Fruit fly (Drosophila melanogaster): Measurements from ENCODE around the gene CG4186.
A peak's percentile ranks its signal among the peaks of the same experiment; 100 is the strongest.

Gene CG4186

DNA sequence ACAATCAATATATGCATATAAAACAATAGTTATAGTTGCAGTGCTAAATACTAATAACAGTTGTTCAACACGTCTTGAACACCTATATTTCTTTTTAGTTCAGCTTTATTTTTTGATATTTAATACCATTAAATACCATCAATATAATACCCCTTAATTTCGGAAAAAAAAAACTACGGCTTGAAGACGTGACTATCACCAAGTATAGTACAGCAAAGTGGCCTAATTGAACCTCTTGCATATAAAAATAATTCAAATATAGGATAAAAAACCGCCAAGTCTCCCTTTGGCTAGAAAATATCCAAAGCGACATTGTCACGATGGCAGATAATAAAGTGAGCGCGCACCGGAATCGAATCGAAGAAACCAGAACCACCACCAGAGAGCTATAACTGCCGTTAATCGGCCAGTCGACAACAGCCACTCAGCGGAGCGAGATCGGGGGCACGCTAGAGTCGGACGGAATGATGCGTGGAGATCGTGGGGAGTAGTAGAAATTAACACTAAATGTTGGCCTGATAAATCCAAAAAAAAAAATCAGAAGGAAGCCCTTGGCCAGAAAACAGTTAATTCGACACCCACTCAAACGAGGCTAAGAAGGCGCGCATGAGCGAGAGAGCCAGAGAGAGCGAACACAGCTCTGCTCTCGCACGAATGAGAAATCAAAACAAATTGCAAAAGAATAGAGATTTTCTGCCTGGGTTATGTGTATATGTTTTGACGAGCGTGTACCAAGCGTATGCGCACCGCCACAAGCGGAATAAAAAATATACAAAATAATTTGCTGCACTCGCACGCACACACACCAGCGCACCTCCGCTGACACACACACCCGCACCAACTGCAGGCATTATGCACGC lies 15.7 kb downstream of the CG4186 start (continued):
- peak; percentile 57 for TF ChIP-seq Side (GFP tag; optimal IDR thresholded peaks at IDR 0.05)
- TF ChIP-seq CG7839 (tag; optimal IDR thresholded peaks at IDR 0.05) = peak; percentile 50
- TF ChIP-seq salm (tag; optimal IDR thresholded peaks at IDR 0.05) = peak; percentile 10
- no peak for TF ChIP-seq mld (GFP tag; IDR thresholded peaks at IDR 0.05; ENCODE audit: partially characterized antibody)
- peak; percentile 78 for TF ChIP-seq CG13894 (tag; optimal IDR thresholded peaks at IDR 0.05)
- no peak for TF ChIP-seq CG4282 (GFP tag; optimal IDR thresholded peaks at IDR 0.05)
- peak; percentile 12 for TF ChIP-seq pzg (GFP tag; optimal IDR thresholded peaks at IDR 0.05)
- peak; percentile 45 for TF ChIP-seq sna (GFP tag; IDR thresholded peaks at IDR 0.05; ENCODE audit: partially characterized antibody)
- TF ChIP-seq CG11695 (GFP tag; IDR thresholded peaks at IDR 0.05) = peak; percentile 41; the same call in 1 of the 3 replicates
- TF ChIP-seq PHDP (tag; optimal IDR thresholded peaks at IDR 0.05) = peak; percentile 10
- peak; percentile 69; the same call in 2 of the 3 replicates for TF ChIP-seq Dbx (GFP tag; IDR thresholded peaks at IDR 0.05)
- peak; percentile 61 for TF ChIP-seq CG11504 (tag; optimal IDR thresholded peaks at IDR 0.05)
- no peak for TF ChIP-seq HHEX (GFP tag; optimal IDR thresholded peaks at IDR 0.05)
- TF ChIP-seq Blimp-1 (GFP tag; optimal IDR thresholded peaks at IDR 0.05) = no peak
- peak; percentile 12 for TF ChIP-seq CG10209 (GFP tag; optimal IDR thresholded peaks at IDR 0.05)
- no peak for TF ChIP-seq CG9797 (GFP tag; optimal IDR thresholded peaks at IDR 0.05)
- TF ChIP-seq Sin3A (optimal IDR thresholded peaks at IDR 0.05) = no peak
- TF ChIP-seq CG15696 (tag; optimal IDR thresholded peaks at IDR 0.05) = peak; percentile 35
- peak; percentile 19 for TF ChIP-seq dm (GFP tag; optimal IDR thresholded peaks at IDR 0.05)
- TF ChIP-seq slbo (GFP tag; IDR thresholded peaks at IDR 0.05) = 0 out of 2 replicates have a peak, but pooled peaks have one; percentile 15
- peak; percentile 37; the same call in 1 of the 2 replicates for TF ChIP-seq CG4360 (GFP tag; IDR thresholded peaks at IDR 0.05)
- peak; percentile 16 for TF ChIP-seq az2 (GFP tag; optimal IDR thresholded peaks at IDR 0.05)
- TF ChIP-seq cg (GFP tag; optimal IDR thresholded peaks at IDR 0.05) = peak; percentile 62
- TF ChIP-seq CG8765 (GFP tag; IDR thresholded peaks at IDR 0.05) = no peak
- peak; percentile 49 for TF ChIP-seq Myb (GFP tag; optimal IDR thresholded peaks at IDR 0.05)
- TF ChIP-seq btn (GFP tag; optimal IDR thresholded peaks at IDR 0.05) = no peak
- TF ChIP-seq CG12236 (GFP tag; optimal IDR thresholded peaks at IDR 0.05) = no peak
- TF ChIP-seq ERR (GFP tag; optimal IDR thresholded peaks at IDR 0.05) = no peak
- TF ChIP-seq scrt (GFP tag; optimal IDR thresholded peaks at IDR 0.05) = peak; percentile 37
- TF ChIP-seq CG8478 (optimal IDR thresholded peaks at IDR 0.05) = no peak
- peak; percentile 27 for TF ChIP-seq CG17829 (tag; optimal IDR thresholded peaks at IDR 0.05)
- TF ChIP-seq NK7.1 (GFP tag; optimal IDR thresholded peaks at IDR 0.05) = peak; percentile 37
- TF ChIP-seq Rfx (GFP tag; IDR thresholded peaks at IDR 0.05) = peak; percentile 33; the same call in 1 of the 2 replicates
- no peak for TF ChIP-seq CG8359 (GFP tag; optimal IDR thresholded peaks at IDR 0.05; ENCODE audit: borderline replicate concordance)
- TF ChIP-seq chm (GFP tag; IDR thresholded peaks at IDR 0.05) = peak; percentile 71
- TF ChIP-seq CG1792 (GFP tag; optimal IDR thresholded peaks at IDR 0.05) = no peak
- TF ChIP-seq zf30C (GFP tag; optimal IDR thresholded peaks at IDR 0.05) = no peak
- TF ChIP-seq Ets65A (GFP tag) = peak; percentile 26
- TF ChIP-seq CG8089 (GFP tag; optimal IDR thresholded peaks at IDR 0.05) = peak; percentile 18
- TF ChIP-seq CG16863 (GFP tag; optimal IDR thresholded peaks at IDR 0.05) = no peak
- TF ChIP-seq D (optimal IDR thresholded peaks at IDR 0.05) = no peak
- TF ChIP-seq D (GFP tag; optimal IDR thresholded peaks at IDR 0.05) = peak; percentile 41
- TF ChIP-seq CG6791 (GFP tag; IDR thresholded peaks at IDR 0.05; ENCODE audit: partially characterized antibody) = peak; percentile 41; the same call in 1 of the 3 replicates
- no peak for TF ChIP-seq toy (GFP tag; IDR thresholded peaks at IDR 0.05)
- peak; percentile 32 for TF ChIP-seq Fer2 (tag; optimal IDR thresholded peaks at IDR 0.05)
- TF ChIP-seq CG13296 (GFP tag; optimal IDR thresholded peaks at IDR 0.05) = peak; percentile 27
- no peak for TF ChIP-seq Ssrp (tag; optimal IDR thresholded peaks at IDR 0.05)
- TF ChIP-seq fu2 (GFP tag; optimal IDR thresholded peaks at IDR 0.05) = no peak
- TF ChIP-seq CG34376 (GFP tag; optimal IDR thresholded peaks at IDR 0.05) = peak; percentile 39
